Worm (Caenorhabditis elegans) whole organism, young adult: Measurements from ENCODE around the gene T05H4.11.

ENCODE experiments used
- D2030.7 ChIP-seq: fragments of 200-800 bp; sonication (Bioruptor generic); IDR thresholded peaks from 2 replicates; pipeline ENCODE4 v1.3.6; 2022; ENCODE audit warnings: missing genetic modification reagents, missing genetic modification characterization, missing compliant biosample characterization
- F22D6.2 ChIP-seq: sonication (generic microtip); optimal IDR thresholded peaks from 2 replicates; lab custom pipeline; 2016; ENCODE audit warnings: mild to moderate bottlenecking, missing genetic modification characterization, missing compliant biosample characterization
- T07F8.4 ChIP-seq: sonication (generic microtip); optimal IDR thresholded peaks from 2 replicates; lab custom pipeline; 2016; ENCODE audit warnings: mild to moderate bottlenecking, missing genetic modification characterization, moderate library complexity, missing compliant biosample characterization
- T26A5.8 ChIP-seq: sonication (generic microtip); optimal IDR thresholded peaks from 2 replicates; lab custom pipeline; 2016; ENCODE audit warnings: missing genetic modification characterization, missing compliant biosample characterization
- ama-1 ChIP-seq, 3 experiments: fragments of 150-350 bp in 1 of 3; sonication (generic microtip) in 2 of 3; optimal IDR thresholded peaks; 2 replicates each; lab custom pipeline; 2014 to 2018; ENCODE audit warnings: missing biosample characterization in 2 of 3, missing genetic modification characterization in 2 of 3, missing genetic modification reagents in 2 of 3
- aptf-2 ChIP-seq: fragments of 200-800 bp; sonication (Bioruptor generic); conservative IDR thresholded peaks from 2 replicates; pipeline ENCODE4 v1.3.6; 2022; ENCODE audit warnings: missing genetic modification reagents, missing genetic modification characterization, missing compliant biosample characterization
- athp-1 ChIP-seq: sonication (generic microtip); optimal IDR thresholded peaks from 2 replicates; lab custom pipeline; 2017; ENCODE audit warnings: mild to moderate bottlenecking, missing genetic modification characterization, missing compliant biosample characterization
- attf-3 ChIP-seq: fragments of 200-800 bp; sonication (Bioruptor generic); conservative IDR thresholded peaks from 2 replicates; pipeline ENCODE4 v1.3.6; 2022; ENCODE audit warnings: missing genetic modification reagents, missing genetic modification characterization, missing compliant biosample characterization
- attf-5 ChIP-seq: fragments of 200-800 bp; sonication (Bioruptor generic); optimal IDR thresholded peaks from 2 replicates; lab custom pipeline; 2018; ENCODE audit warnings: mild to moderate bottlenecking, missing genetic modification characterization, missing compliant biosample characterization
- attf-6 ChIP-seq: fragments of 200-800 bp; sonication (Bioruptor generic); IDR thresholded peaks from 2 replicates; pipeline ENCODE4 v1.3.6; 2022; ENCODE audit warnings: missing genetic modification reagents, missing genetic modification characterization, missing compliant biosample characterization
- bed-2 ChIP-seq: fragments of 200-800 bp; sonication (Bioruptor generic); IDR thresholded peaks from 2 replicates; pipeline ENCODE4 v1.3.6; 2022; ENCODE audit warnings: missing genetic modification reagents, missing genetic modification characterization, missing compliant biosample characterization
- cebp-1 ChIP-seq, 2 experiments: fragments of 200-800 bp in 1 of 2; sonication (Bioruptor generic) in 1 of 2; sonication (generic microtip) in 1 of 2; IDR thresholded peaks in 1 of 2; optimal IDR thresholded peaks in 1 of 2; 2 replicates each; pipeline versions ENCODE4 v1.3.6 to Lab custom; 2017 to 2022; ENCODE audit warnings: missing compliant biosample characterization in 2 of 2, missing genetic modification characterization in 2 of 2, mild to moderate bottlenecking in 1 of 2, missing genetic modification reagents in 1 of 2, moderate library complexity in 1 of 2
- cebp-2 ChIP-seq: fragments of 200-800 bp; sonication (Bioruptor generic); IDR thresholded peaks from 2 replicates; pipeline ENCODE4 v1.3.6; 2022; ENCODE audit warnings: missing genetic modification characterization, missing compliant biosample characterization
- ceh-100 ChIP-seq: fragments of 200-800 bp; sonication (Bioruptor generic); IDR thresholded peaks from 2 replicates; pipeline ENCODE4 v1.3.6; 2022; ENCODE audit warnings: missing genetic modification reagents, missing genetic modification characterization, missing compliant biosample characterization
- ceh-40 ChIP-seq: fragments of 200-800 bp; sonication (Bioruptor generic); IDR thresholded peaks from 2 replicates; pipeline ENCODE4 v1.3.6; 2022; ENCODE audit warnings: missing genetic modification characterization, missing compliant biosample characterization
- ceh-79 ChIP-seq: sonication (generic microtip); optimal IDR thresholded peaks from 2 replicates; lab custom pipeline; 2017; ENCODE audit warnings: mild to moderate bottlenecking, missing genetic modification characterization, missing compliant biosample characterization
- chd-7 ChIP-seq: sonication (generic microtip); optimal IDR thresholded peaks from 2 replicates; lab custom pipeline; 2016; ENCODE audit warnings: mild to moderate bottlenecking, missing genetic modification characterization, moderate library complexity, missing compliant biosample characterization
- die-1 ChIP-seq: sonication (generic microtip); optimal IDR thresholded peaks from 2 replicates; lab custom pipeline; 2016; ENCODE audit warnings: missing genotype, mild to moderate bottlenecking, missing genetic modification characterization, missing compliant biosample characterization
- dox-1 ChIP-seq: fragments of 200-800 bp; sonication (Bioruptor generic); IDR thresholded peaks from 2 replicates; pipeline ENCODE4 v1.3.6; 2022; ENCODE audit warnings: missing genetic modification reagents, missing genetic modification characterization, missing compliant biosample characterization
- egl-44 ChIP-seq: fragments of 200-800 bp; sonication (Bioruptor generic); IDR thresholded peaks from 2 replicates; pipeline ENCODE4 v1.3.6; 2022; ENCODE audit warnings: missing genetic modification reagents, missing genetic modification characterization, missing compliant biosample characterization
- egrh-3 ChIP-seq: fragments of 200-800 bp; sonication (Bioruptor generic); IDR thresholded peaks from 2 replicates; pipeline ENCODE4 v1.3.6; 2022; ENCODE audit warnings: missing genetic modification reagents, missing genetic modification characterization, missing compliant biosample characterization
- ekl-4 ChIP-seq: fragments of 200-800 bp; sonication (Bioruptor generic); IDR thresholded peaks from 2 replicates; pipeline ENCODE4 v1.3.6; 2022; ENCODE audit warnings: missing genetic modification reagents, missing genetic modification characterization, missing compliant biosample characterization
- ets-4 ChIP-seq: fragments of 200-800 bp; sonication (Bioruptor generic); optimal IDR thresholded peaks from 2 replicates; lab custom pipeline; 2018; ENCODE audit warnings: mild to moderate bottlenecking, missing genetic modification characterization, missing compliant biosample characterization
- hlh-26 ChIP-seq: fragments of 200-800 bp; sonication (Bioruptor generic); conservative IDR thresholded peaks from 2 replicates; pipeline ENCODE4 v1.3.6; 2022; ENCODE audit warnings: missing genetic modification reagents, missing genetic modification characterization, missing compliant biosample characterization
- hmg-1.2 ChIP-seq: fragments of 200-800 bp; sonication (Bioruptor generic); IDR thresholded peaks from 2 replicates; pipeline ENCODE4 v1.3.6; 2022; ENCODE audit warnings: missing genetic modification reagents, missing genetic modification characterization, missing compliant biosample characterization
- hsf-1 ChIP-seq: fragments of 200-800 bp; sonication (Bioruptor generic); IDR thresholded peaks from 2 replicates; pipeline ENCODE4 v1.3.6; 2022; ENCODE audit warnings: missing genetic modification reagents, missing genetic modification characterization, missing compliant biosample characterization
- lag-1 ChIP-seq: fragments of 200-800 bp; sonication (Bioruptor generic); IDR thresholded peaks from 2 replicates; pipeline ENCODE4 v1.3.6; 2022; ENCODE audit warnings: missing genetic modification reagents, missing genetic modification characterization, missing compliant biosample characterization
- let-607 ChIP-seq, 2 experiments: fragments of 200-800 bp in 1 of 2; sonication (Bioruptor generic) in 1 of 2; sonication (generic microtip) in 1 of 2; optimal IDR thresholded peaks; 2 replicates each; lab custom pipeline; 2016 to 2018; ENCODE audit warnings: mild to moderate bottlenecking in 2 of 2, missing compliant biosample characterization in 2 of 2, missing genetic modification characterization in 2 of 2, moderate library complexity in 2 of 2, missing genotype in 1 of 2
- lin-26 ChIP-seq: fragments of 200-800 bp; sonication (Bioruptor generic); IDR thresholded peaks from 2 replicates; pipeline ENCODE4 v1.3.6; 2022; ENCODE audit warnings: missing genetic modification reagents, missing genetic modification characterization, missing compliant biosample characterization
- madf-8 ChIP-seq: fragments of 200-800 bp; sonication (Bioruptor generic); conservative IDR thresholded peaks from 2 replicates; pipeline ENCODE4 v1.3.6; 2022; ENCODE audit warnings: missing genetic modification reagents, missing genetic modification characterization, missing compliant biosample characterization
- mcd-1 ChIP-seq: fragments of 200-800 bp; sonication (Bioruptor generic); IDR thresholded peaks from 2 replicates; pipeline ENCODE4 v1.3.6; 2022; ENCODE audit warnings: missing genetic modification reagents, missing genetic modification characterization, missing compliant biosample characterization
- mes-4 ChIP-seq: sonication (generic microtip); optimal IDR thresholded peaks from 2 replicates; lab custom pipeline; 2016; ENCODE audit warnings: missing genotype, missing genetic modification characterization, missing compliant biosample characterization
- nfyb-1 ChIP-seq: fragments of 200-800 bp; sonication (Bioruptor generic); IDR thresholded peaks from 2 replicates; pipeline ENCODE4 v1.3.6; 2022; ENCODE audit warnings: missing genetic modification reagents, missing genetic modification characterization, missing compliant biosample characterization
- nhr-80 ChIP-seq: sonication (generic microtip); optimal IDR thresholded peaks from 2 replicates; lab custom pipeline; 2016; ENCODE audit warnings: missing genetic modification characterization, missing compliant biosample characterization
- pbrm-1 ChIP-seq: fragments of 200-800 bp; sonication (Bioruptor generic); IDR thresholded peaks from 2 replicates; pipeline ENCODE4 v1.3.6; 2022; ENCODE audit warnings: missing genetic modification reagents, missing genetic modification characterization, missing compliant biosample characterization
- rcor-1 ChIP-seq: fragments of 200-800 bp; sonication (Bioruptor generic); IDR thresholded peaks from 2 replicates; pipeline ENCODE4 v1.3.6; 2022; ENCODE audit warnings: missing genetic modification reagents, missing genetic modification characterization, missing compliant biosample characterization
- rec-8 ChIP-seq, 2 experiments: sonication (generic microtip); optimal IDR thresholded peaks; 2 replicates each; lab custom pipeline; 2016; ENCODE audit warnings: mild to moderate bottlenecking in 2 of 2, missing genetic modification characterization in 2 of 2, missing genetic modification reagents in 2 of 2, missing genotype in 2 of 2, missing biosample characterization in 1 of 2, missing compliant biosample characterization in 1 of 2, moderate library complexity in 1 of 2
- rpc-1 ChIP-seq, 2 experiments: fragments of 150-350 bp in 1 of 2; sonication (generic microtip) in 1 of 2; optimal IDR thresholded peaks; 2 replicates each; lab custom pipeline; 2014 to 2018; ENCODE audit warnings: missing biosample characterization in 1 of 2, missing genetic modification characterization in 1 of 2, missing genetic modification reagents in 1 of 2, missing genotype in 1 of 2
- snpc-1.3 ChIP-seq: sonication (generic microtip); optimal IDR thresholded peaks from 2 replicates; lab custom pipeline; 2017; ENCODE audit warnings: missing genetic modification characterization, mild to moderate bottlenecking, missing compliant biosample characterization, antibody characterized with exemption, moderate library complexity, missing genotype, missing genetic modification reagents; ENCODE audit not compliant: insufficient read depth
- snpc-4 ChIP-seq, 5 experiments: fragments of 150-350 bp in 1 of 5; sonication (generic microtip) in 4 of 5; optimal IDR thresholded peaks; 2 replicates each; lab custom pipeline; 2014 to 2018; ENCODE audit warnings: missing genetic modification characterization in 5 of 5, missing biosample characterization in 3 of 5, antibody characterized with exemption in 2 of 5, mild to moderate bottlenecking in 2 of 5, missing compliant biosample characterization in 2 of 5, missing genotype in 2 of 5, moderate library complexity in 2 of 5, missing genetic modification reagents in 1 of 5
- somi-1 ChIP-seq: fragments of 200-800 bp; sonication (Bioruptor generic); optimal IDR thresholded peaks from 2 replicates; lab custom pipeline; 2018; ENCODE audit warnings: mild to moderate bottlenecking, missing genetic modification characterization, missing compliant biosample characterization
- unc-62 ChIP-seq: fragments of 150-350 bp; optimal IDR thresholded peaks from 2 replicates; lab custom pipeline; 2014; ENCODE audit warnings: missing biosample characterization, missing genetic modification reagents, missing genetic modification characterization
- xnd-1 ChIP-seq: sonication (generic microtip); optimal IDR thresholded peaks from 2 replicates; lab custom pipeline; 2016; ENCODE audit warnings: missing genotype, missing genetic modification reagents, missing genetic modification characterization, missing compliant biosample characterization
- zim-3 ChIP-seq: sonication (generic microtip); optimal IDR thresholded peaks from 2 replicates; lab custom pipeline; 2017; ENCODE audit warnings: mild to moderate bottlenecking, missing genetic modification characterization, moderate library complexity, missing compliant biosample characterization
- ztf-18 ChIP-seq: sonication (generic microtip); optimal IDR thresholded peaks from 2 replicates; lab custom pipeline; 2016; ENCODE audit warnings: missing genotype, mild to moderate bottlenecking, missing genetic modification characterization, missing compliant biosample characterization
- ztf-26 ChIP-seq: sonication (generic microtip); optimal IDR thresholded peaks from 2 replicates; lab custom pipeline; 2017; ENCODE audit warnings: missing genetic modification characterization, missing compliant biosample characterization
- ztf-3 ChIP-seq: fragments of 200-800 bp; sonication (Bioruptor generic); optimal IDR thresholded peaks from 2 replicates; lab custom pipeline; 2018; ENCODE audit warnings: mild to moderate bottlenecking, missing genetic modification characterization, missing compliant biosample characterization

The T05H4.11 gene

ce11 chrV:6425927-6426326, at the start of gene T05H4.11:
TSS of gene T05H4.11 (minus strand) at chrV:6426261.
- TF ChIP-seq mes-4 (no peak), ztf-3 (GFP tag; lab: Kevin White, UChicago) (no peak), ceh-79 (tag; lab: Kevin White, UChicago) (peak; percentile 21), F22D6.2 (tag; lab: Kevin White, UChicago) (no peak), bed-2 (GFP tag; lab: Robert Waterston, UW) (no peak), lin-26 (GFP tag; lab: Robert Waterston, UW) (no peak), rpc-1 (optimal IDR thresholded peaks at IDR 0.05; lab: Kevin White, UChicago) (no peak), rpc-1 (tag; optimal IDR thresholded peaks at IDR 0.05; lab: Kevin White, UChicago) (no peak), athp-1 (tag; lab: Kevin White, UChicago) (peak; percentile 17), attf-3 (GFP tag; lab: Robert Waterston, UW) (no peak), ztf-26 (tag; lab: Kevin White, UChicago) (no peak), egrh-3 (no peak), nfyb-1 (GFP tag; lab: Robert Waterston, UW) (0 out of 2 replicates have a peak, but pooled peaks have one; percentile 15), madf-8 (0 out of 2 replicates have a peak, but pooled peaks have one; percentile 8), T07F8.4 (tag; lab: Kevin White, UChicago) (no peak), somi-1 (GFP tag; lab: Kevin White, UChicago) (no peak), zim-3 (no peak), snpc-1.3 (tag; lab: Kevin White, UChicago) (no peak), T26A5.8 (tag; lab: Kevin White, UChicago) (no peak), rcor-1 (no peak), ekl-4 (GFP tag; lab: Robert Waterston, UW) (no peak; the same call in 1 of the 2 replicates), lag-1 (GFP tag; lab: Robert Waterston, UW) (0 out of 2 replicates have a peak, but pooled peaks have one; percentile 34), xnd-1 (tag; lab: Kevin White, UChicago) (no peak), nhr-80 (peak; percentile 16), ama-1 (optimal IDR thresholded peaks at IDR 0.05; lab: Kevin White, UChicago) (peak; percentile 13), ama-1 (GFP tag; optimal IDR thresholded peaks at IDR 0.05; lab: Kevin White, UChicago) (no peak), ceh-40 (GFP tag; lab: Robert Waterston, UW) (no peak), mcd-1 (GFP tag; lab: Robert Waterston, UW) (0 out of 2 replicates have a peak, but pooled peaks have one; percentile 29), pbrm-1 (peak; percentile 43; the same call in 1 of the 2 replicates), ztf-18 (tag; lab: Kevin White, UChicago) (no peak), rec-8 (tag; optimal IDR thresholded peaks at IDR 0.05; lab: Kevin White, UChicago) (peak in 1 of 2 experiments; percentile 7), cebp-1 (GFP tag; IDR thresholded peaks at IDR 0.05; lab: Robert Waterston, UW) (no peak), cebp-1 (tag; optimal IDR thresholded peaks at IDR 0.05; lab: Kevin White, UChicago) (peak; percentile 20), ets-4 (GFP tag; lab: Kevin White, UChicago) (peak; percentile 24), attf-6 (no peak), hsf-1 (GFP tag; lab: Robert Waterston, UW) (no peak), dox-1 (GFP tag; lab: Robert Waterston, UW) (peak; percentile 31; the same call in 1 of the 2 replicates), unc-62 (GFP tag; lab: Kevin White, UChicago) (no peak), egl-44 (GFP tag; lab: Robert Waterston, UW) (no peak), attf-5 (GFP tag; lab: Kevin White, UChicago) (no peak), chd-7 (tag; lab: Kevin White, UChicago) (no peak), ceh-100 (GFP tag; lab: Robert Waterston, UW) (no peak), hmg-1.2 (no peak), D2030.7 (GFP tag; lab: Robert Waterston, UW) (no peak), die-1 (tag; lab: Kevin White, UChicago) (no peak), hlh-26 (GFP tag; lab: Robert Waterston, UW) (no peak), let-607 (tag; optimal IDR thresholded peaks at IDR 0.05; lab: Kevin White, UChicago) (no peak), cebp-2 (GFP tag; lab: Robert Waterston, UW) (no peak), aptf-2 (GFP tag; lab: Robert Waterston, UW) (no peak), snpc-4 (GFP tag; optimal IDR thresholded peaks at IDR 0.05; lab: Kevin White, UChicago) (no peak), snpc-4 (tag; optimal IDR thresholded peaks at IDR 0.05; lab: Kevin White, UChicago) (no peak)
